Worm (Caenorhabditis elegans) whole organism, L4 larva: Measurements from ENCODE around the gene ZK455.5.

Source experiments
- D1046.2 ChIP-seq: fragments of 200-800 bp; sonication (Bioruptor generic); IDR thresholded peaks from 2 replicates; pipeline ENCODE4 v1.3.6; 2022; ENCODE audit warnings: missing genetic modification characterization, missing compliant biosample characterization
- F44E2.7 ChIP-seq: fragments of 200-800 bp; sonication (Bioruptor generic); IDR thresholded peaks from 2 replicates; pipeline ENCODE4 v2.1.2; 2022; ENCODE audit warnings: missing genetic modification characterization, missing compliant biosample characterization
- F49E8.2 ChIP-seq: sonication (generic microtip); optimal IDR thresholded peaks from 2 replicates; lab custom pipeline; 2016; ENCODE audit warnings: missing compliant biosample characterization, mild to moderate bottlenecking, missing genetic modification characterization, borderline replicate concordance
- R02D3.7 ChIP-seq: fragments of 150-350 bp; sonication (generic microtip); optimal IDR thresholded peaks from 3 replicates; lab custom pipeline; 2014; ENCODE audit warnings: missing biosample characterization, missing genetic modification characterization
- T26A8.4 ChIP-seq: fragments of 200-800 bp; sonication (Bioruptor generic); IDR thresholded peaks from 2 replicates; pipeline ENCODE4 v1.3.6; 2022; ENCODE audit warnings: missing genetic modification characterization, missing compliant biosample characterization
- Y75B8A.6 ChIP-seq: fragments of 200-800 bp; sonication (Bioruptor generic); IDR thresholded peaks from 2 replicates; pipeline ENCODE4 v1.3.6; 2022; ENCODE audit warnings: missing genetic modification reagents, missing genetic modification characterization, missing compliant biosample characterization
- ZK337.2 ChIP-seq: fragments of 200-800 bp; sonication (Bioruptor generic); IDR thresholded peaks from 2 replicates; pipeline ENCODE4 v1.3.6; 2022; ENCODE audit warnings: missing genetic modification reagents, missing genetic modification characterization, missing compliant biosample characterization
- ZK546.5 ChIP-seq, 2 experiments: sonication (generic microtip); optimal IDR thresholded peaks; 2 replicates each; lab custom pipeline; 2017; ENCODE audit warnings: missing biosample characterization in 2 of 2, missing genetic modification characterization in 2 of 2
- aly-2 ChIP-seq: sonication (generic microtip); optimal IDR thresholded peaks from 2 replicates; lab custom pipeline; 2018; ENCODE audit warnings: missing biosample characterization, missing genetic modification characterization
- ceh-28 ChIP-seq: fragments of 150-350 bp; optimal IDR thresholded peaks from 2 replicates; lab custom pipeline; 2014; ENCODE audit warnings: missing biosample characterization, missing genetic modification reagents, missing genetic modification characterization
- ceh-44 ChIP-seq: fragments of 200-800 bp; sonication (Bioruptor generic); IDR thresholded peaks from 2 replicates; pipeline ENCODE4 v1.3.6; 2022; ENCODE audit warnings: missing genetic modification reagents, missing genetic modification characterization, missing compliant biosample characterization
- ceh-62 ChIP-seq: sonication (generic microtip); optimal IDR thresholded peaks from 2 replicates; lab custom pipeline; 2017; ENCODE audit warnings: missing biosample characterization, missing genetic modification characterization
- cey-2 ChIP-seq: sonication (generic microtip); optimal IDR thresholded peaks from 3 replicates; lab custom pipeline; 2017; ENCODE audit warnings: missing genetic modification characterization, mild to moderate bottlenecking, missing compliant biosample characterization, antibody characterized with exemption, borderline replicate concordance; ENCODE audit not compliant: insufficient read depth
- ctbp-1 ChIP-seq: fragments of 200-800 bp; sonication (Bioruptor generic); IDR thresholded peaks from 2 replicates; pipeline ENCODE4 v1.3.6; 2022; ENCODE audit warnings: missing genetic modification reagents, missing genetic modification characterization, missing compliant biosample characterization
- daf-16 ChIP-seq, 3 experiments: sonication (generic microtip); optimal IDR thresholded peaks; 2 replicates each; lab custom pipeline; 2016 to 2017; ENCODE audit warnings: missing genetic modification characterization in 3 of 3, missing genetic modification reagents in 3 of 3, mild to moderate bottlenecking in 2 of 3, missing compliant biosample characterization in 2 of 3, missing biosample characterization in 1 of 3, moderate library complexity in 1 of 3
- dmd-6 ChIP-seq: fragments of 200-800 bp; sonication (Bioruptor generic); IDR thresholded peaks from 2 replicates; pipeline ENCODE4 v1.3.6; 2022; ENCODE audit warnings: missing genetic modification reagents, missing genetic modification characterization, missing compliant biosample characterization
- dpl-1 ChIP-seq: fragments of 150-350 bp; optimal IDR thresholded peaks from 2 replicates; lab custom pipeline; 2014; ENCODE audit warnings: missing biosample characterization, missing genetic modification reagents, missing genetic modification characterization
- dve-1 ChIP-seq: sonication (generic microtip); optimal IDR thresholded peaks from 2 replicates; lab custom pipeline; 2017; ENCODE audit warnings: antibody characterized with exemption, mild to moderate bottlenecking, missing genetic modification characterization, missing compliant biosample characterization; ENCODE audit not compliant: insufficient read depth
- fkh-10 ChIP-seq: fragments of 150-350 bp; optimal IDR thresholded peaks from 2 replicates; lab custom pipeline; 2014; ENCODE audit warnings: missing biosample characterization, missing genetic modification reagents, missing genetic modification characterization
- fos-1 ChIP-seq: fragments of 150-350 bp; optimal IDR thresholded peaks from 2 replicates; lab custom pipeline; 2014; ENCODE audit warnings: missing biosample characterization, missing genetic modification characterization
- hif-1 ChIP-seq, 2 experiments: sonication (generic microtip); optimal IDR thresholded peaks; 2 replicates each; lab custom pipeline; 2016 to 2017; ENCODE audit warnings: missing compliant biosample characterization in 2 of 2, missing genetic modification characterization in 2 of 2, missing genetic modification reagents in 2 of 2, missing genotype in 2 of 2, mild to moderate bottlenecking in 1 of 2
- hlh-30 ChIP-seq: sonication (generic microtip); optimal IDR thresholded peaks from 2 replicates; lab custom pipeline; 2017; ENCODE audit warnings: antibody characterized with exemption, mild to moderate bottlenecking, missing genetic modification characterization, missing compliant biosample characterization; ENCODE audit not compliant: insufficient read depth
- hmg-1.1 ChIP-seq: fragments of 200-800 bp; sonication (Bioruptor generic); IDR thresholded peaks from 2 replicates; pipeline ENCODE4 v1.3.6; 2022; ENCODE audit warnings: missing genetic modification reagents, missing genetic modification characterization, missing compliant biosample characterization
- jun-1 ChIP-seq: fragments of 150-350 bp; optimal IDR thresholded peaks from 2 replicates; lab custom pipeline; 2014; ENCODE audit warnings: missing biosample characterization, missing genetic modification reagents, missing genetic modification characterization
- lin-1 ChIP-seq: fragments of 200-800 bp; sonication (Bioruptor generic); IDR thresholded peaks from 2 replicates; pipeline ENCODE4 v1.3.6; 2022; ENCODE audit warnings: missing genetic modification reagents, missing genetic modification characterization, missing compliant biosample characterization
- lin-15B ChIP-seq: fragments of 150-350 bp; sonication (generic microtip); optimal IDR thresholded peaks from 3 replicates; lab custom pipeline; 2014; ENCODE audit warnings: missing biosample characterization, missing genetic modification characterization
- lir-3 ChIP-seq: sonication (generic microtip); optimal IDR thresholded peaks from 2 replicates; lab custom pipeline; 2016; ENCODE audit warnings: mild to moderate bottlenecking, missing genetic modification characterization, missing compliant biosample characterization
- madf-5 ChIP-seq, 2 experiments: fragments of 200-800 bp; sonication (Bioruptor generic); IDR thresholded peaks; 2 replicates each; pipeline ENCODE4 v1.3.6; 2022; ENCODE audit warnings: missing compliant biosample characterization in 2 of 2, missing genetic modification characterization in 2 of 2
- madf-9 ChIP-seq: fragments of 200-800 bp; sonication (Bioruptor generic); conservative IDR thresholded peaks from 2 replicates; pipeline ENCODE4 v1.3.6; 2022; ENCODE audit warnings: missing genetic modification reagents, missing genetic modification characterization, missing compliant biosample characterization
- mdl-1 ChIP-seq, 2 experiments: fragments of 150-350 bp in 1 of 2; sonication (generic microtip) in 1 of 2; optimal IDR thresholded peaks; 2 replicates each; lab custom pipeline; 2014 to 2017; ENCODE audit warnings: missing biosample characterization in 2 of 2, missing genetic modification characterization in 2 of 2
- mes-2 ChIP-seq: sonication (generic microtip); optimal IDR thresholded peaks from 2 replicates; lab custom pipeline; 2016; ENCODE audit warnings: missing genotype, mild to moderate bottlenecking, missing genetic modification characterization, missing compliant biosample characterization; ENCODE audit not compliant: poor library complexity, severe bottlenecking
- mxl-3 ChIP-seq: fragments of 200-800 bp; sonication (Bioruptor generic); optimal IDR thresholded peaks from 2 replicates; lab custom pipeline; 2018; ENCODE audit warnings: mild to moderate bottlenecking, missing genetic modification characterization, missing compliant biosample characterization
- nhr-111 ChIP-seq: fragments of 200-800 bp; sonication (Bioruptor generic); optimal IDR thresholded peaks from 2 replicates; lab custom pipeline; 2018; ENCODE audit warnings: mild to moderate bottlenecking, missing genetic modification characterization, missing compliant biosample characterization
- nhr-25 ChIP-seq: sonication (generic microtip); optimal IDR thresholded peaks from 2 replicates; lab custom pipeline; 2017; ENCODE audit warnings: missing genetic modification characterization, mild to moderate bottlenecking, missing compliant biosample characterization, antibody characterized with exemption, moderate library complexity, borderline replicate concordance; ENCODE audit not compliant: insufficient read depth
- nhr-28 ChIP-seq: fragments of 150-350 bp; optimal IDR thresholded peaks from 2 replicates; lab custom pipeline; 2014; ENCODE audit warnings: missing biosample characterization, missing genetic modification characterization
- nhr-77 ChIP-seq: fragments of 150-350 bp; optimal IDR thresholded peaks from 2 replicates; lab custom pipeline; 2014; ENCODE audit warnings: missing biosample characterization, missing genetic modification characterization
- php-3 ChIP-seq: fragments of 200-800 bp; sonication (Bioruptor generic); IDR thresholded peaks from 2 replicates; pipeline ENCODE4 v1.3.6; 2022; ENCODE audit warnings: missing genetic modification reagents, missing genetic modification characterization, missing compliant biosample characterization
- pqm-1 ChIP-seq: sonication (generic microtip); optimal IDR thresholded peaks from 2 replicates; lab custom pipeline; 2017; ENCODE audit warnings: missing biosample characterization, missing genetic modification characterization
- rbr-2 ChIP-seq: sonication (generic microtip); optimal IDR thresholded peaks from 2 replicates; lab custom pipeline; 2016; ENCODE audit warnings: missing genotype, missing genetic modification characterization, missing compliant biosample characterization
- saeg-2 ChIP-seq: fragments of 200-800 bp; sonication (Bioruptor generic); IDR thresholded peaks from 2 replicates; pipeline ENCODE4 v1.3.6; 2022; ENCODE audit warnings: missing genetic modification reagents, missing genetic modification characterization, missing compliant biosample characterization
- tag-97 ChIP-seq: fragments of 200-800 bp; sonication (Bioruptor generic); IDR thresholded peaks from 2 replicates; pipeline ENCODE4 v1.3.6; 2022; ENCODE audit warnings: missing genetic modification characterization, missing compliant biosample characterization
- tra-1 ChIP-seq: fragments of 200-800 bp; sonication (Bioruptor generic); IDR thresholded peaks from 2 replicates; pipeline ENCODE4 v1.3.6; 2022; ENCODE audit warnings: missing genetic modification reagents, missing genetic modification characterization, missing compliant biosample characterization
- unc-62 ChIP-seq, 3 experiments: fragments of 150-350 bp in 1 of 3; sonication (generic microtip); optimal IDR thresholded peaks in 2 of 3; peaks in 1 of 3; 1 replicate in 1 of 3; 2 replicates in 2 of 3; lab custom pipeline; 2014 to 2017; ENCODE audit warnings: missing biosample characterization in 3 of 3, missing genetic modification characterization in 3 of 3, missing genetic modification reagents in 3 of 3, missing genotype in 1 of 3
- vab-7 ChIP-seq: fragments of 200-800 bp; sonication (Bioruptor generic); IDR thresholded peaks from 2 replicates; pipeline ENCODE4 v1.3.6; 2022; ENCODE audit warnings: missing genetic modification reagents, missing genetic modification characterization, missing compliant biosample characterization
- zag-1 ChIP-seq: fragments of 150-350 bp; optimal IDR thresholded peaks from 2 replicates; lab custom pipeline; 2014; ENCODE audit warnings: missing biosample characterization, missing genetic modification characterization
- zip-11 ChIP-seq: fragments of 200-800 bp; sonication (Bioruptor generic); IDR thresholded peaks from 2 replicates; pipeline ENCODE4 v1.3.6; 2022; ENCODE audit warnings: missing genetic modification characterization, missing compliant biosample characterization
- ztf-11 ChIP-seq: fragments of 150-350 bp; optimal IDR thresholded peaks from 2 replicates; lab custom pipeline; 2014; ENCODE audit warnings: missing biosample characterization, missing genetic modification characterization

ZK455.5 gene

ce11 chrX:11324240-11324639 lies 2.5 kb downstream of the ZK455.5 start, which contains the start of gene asm-2:
Gene asm-2, minus strand, starts transcription at chrX:11324251.
- TF ChIP-seq Y75B8A.6 (GFP tag; lab: Robert Waterston, UW): no peak
- no peak for TF ChIP-seq hmg-1.1 (GFP tag; lab: Robert Waterston, UW)
- peak; percentile 36; the same call in 1 of the 2 replicates for TF ChIP-seq tra-1 (GFP tag; lab: Robert Waterston, UW)
- TF ChIP-seq ceh-28 (tag; lab: Kevin White, UChicago): no peak
- no peak for TF ChIP-seq zip-11 (GFP tag; lab: Robert Waterston, UW)
- TF ChIP-seq ZK337.2 (GFP tag; lab: Robert Waterston, UW): no peak
- peak; percentile 57 for TF ChIP-seq nhr-77 (tag; lab: Kevin White, UChicago)
- TF ChIP-seq F49E8.2 (tag; lab: Kevin White, UChicago): no peak
- no peak for TF ChIP-seq dpl-1
- TF ChIP-seq fos-1 (tag; lab: Kevin White, UChicago): no peak
- TF ChIP-seq ceh-44: no peak
- no peak for TF ChIP-seq aly-2
- TF ChIP-seq nhr-111 (GFP tag; lab: Kevin White, UChicago): no peak
- no peak for TF ChIP-seq lin-15B (tag; lab: Kevin White, UChicago)
- TF ChIP-seq T26A8.4 (GFP tag; lab: Robert Waterston, UW): no peak
- no peak for TF ChIP-seq fkh-10 (GFP tag; lab: Kevin White, UChicago)
- TF ChIP-seq ceh-62 (tag; lab: Kevin White, UChicago): no peak
- no peak for TF ChIP-seq F44E2.7 (GFP tag; lab: Robert Waterston, UW)
- TF ChIP-seq madf-5 (GFP tag; IDR thresholded peaks at IDR 0.05; lab: Robert Waterston, UW): no peak
- TF ChIP-seq saeg-2 (GFP tag; lab: Robert Waterston, UW): no peak
- no peak for TF ChIP-seq nhr-25
- TF ChIP-seq R02D3.7: no peak
- TF ChIP-seq cey-2 (tag; lab: Kevin White, UChicago): no peak
- TF ChIP-seq zag-1 (tag; lab: Kevin White, UChicago): no peak
- TF ChIP-seq mxl-3 (GFP tag; lab: Kevin White, UChicago): peak; percentile 68
- no peak for TF ChIP-seq dve-1 (tag; lab: Kevin White, UChicago)
- TF ChIP-seq mdl-1 (tag; optimal IDR thresholded peaks at IDR 0.05; lab: Kevin White, UChicago): peak in 1 of 2 experiments; percentile 29
- TF ChIP-seq php-3: no peak
- peak; percentile 87 for TF ChIP-seq nhr-28 (tag; lab: Kevin White, UChicago)
- TF ChIP-seq tag-97 (GFP tag; lab: Robert Waterston, UW): no peak
- TF ChIP-seq vab-7 (GFP tag; lab: Robert Waterston, UW): no peak
- TF ChIP-seq madf-9 (GFP tag; lab: Robert Waterston, UW): no peak
- TF ChIP-seq rbr-2: no peak
- no peak for TF ChIP-seq hlh-30
- no peak for TF ChIP-seq lir-3 (tag; lab: Kevin White, UChicago)
- peak; percentile 98 for TF ChIP-seq pqm-1 (tag; lab: Kevin White, UChicago)
- no peak for TF ChIP-seq hif-1 (tag; optimal IDR thresholded peaks at IDR 0.05; lab: Kevin White, UChicago)
- no peak for TF ChIP-seq ZK546.5 (tag; optimal IDR thresholded peaks at IDR 0.05; lab: Kevin White, UChicago)
- no peak for TF ChIP-seq ctbp-1
- peak; percentile 63 for TF ChIP-seq dmd-6
- TF ChIP-seq jun-1 (tag; lab: Kevin White, UChicago): no peak
- no peak for TF ChIP-seq ztf-11 (tag; lab: Kevin White, UChicago)
- no peak for TF ChIP-seq mes-2 (tag; lab: Kevin White, UChicago)
- no peak for TF ChIP-seq unc-62 (GFP tag; optimal IDR thresholded peaks at IDR 0.05 in 1 of 2; lab: Kevin White, UChicago)
- no peak for TF ChIP-seq unc-62 (tag; optimal IDR thresholded peaks at IDR 0.05; lab: Kevin White, UChicago)
- no peak for TF ChIP-seq D1046.2 (GFP tag; lab: Robert Waterston, UW)
- TF ChIP-seq daf-16 (GFP tag; optimal IDR thresholded peaks at IDR 0.05; lab: Kevin White, UChicago): no peak
- TF ChIP-seq daf-16 (tag; optimal IDR thresholded peaks at IDR 0.05; lab: Kevin White, UChicago): peak; percentile 88
- no peak for TF ChIP-seq lin-1 (GFP tag; lab: Robert Waterston, UW)
